Fruit fly (Drosophila melanogaster): ENCODE results near the gene CG5194.

The CG5194 gene

dm6 chr3L:9025680-9026079 is 16.0 kb upstream of the CG5194 start (continued):
- TF ChIP-seq Meics (GFP tag; optimal IDR thresholded peaks at IDR 0.05) (peak; percentile 74), Dip2 (GFP tag; IDR thresholded peaks at IDR 0.05) (0 out of 2 replicates have a peak, but pooled peaks have one; percentile 20), Bdp1 (GFP tag; optimal IDR thresholded peaks at IDR 0.05) (peak; percentile 43), CG10431 (GFP tag; optimal IDR thresholded peaks at IDR 0.05) (peak; percentile 28), Dek (tag; optimal IDR thresholded peaks at IDR 0.05) (peak; percentile 75), HLH54F (GFP tag; optimal IDR thresholded peaks at IDR 0.05) (peak; percentile 77), Hand (GFP tag; optimal IDR thresholded peaks at IDR 0.05) (peak; percentile 48), CG17361 (GFP tag; IDR thresholded peaks at IDR 0.05) (peak; percentile 84), CG10565 (GFP tag; optimal IDR thresholded peaks at IDR 0.05) (peak; percentile 20), Trl (optimal IDR thresholded peaks at IDR 0.05) (no peak), Trl (GFP tag; optimal IDR thresholded peaks at IDR 0.05) (peak; percentile 76), kay (GFP tag; optimal IDR thresholded peaks at IDR 0.05) (peak; percentile 65), Mes4 (GFP tag; optimal IDR thresholded peaks at IDR 0.05) (peak; percentile 65), pros (GFP tag; optimal IDR thresholded peaks at IDR 0.05) (peak; percentile 75), CG14050 (GFP tag; IDR thresholded peaks at IDR 0.05) (peak; percentile 81), gem (tag; optimal IDR thresholded peaks at IDR 0.05) (peak; percentile 93), row (GFP tag; IDR thresholded peaks at IDR 0.05) (peak; percentile 91), CG34224 (GFP tag; IDR thresholded peaks at IDR 0.05; ENCODE audit: partially characterized antibody) (no peak), dimm (GFP tag; IDR thresholded peaks at IDR 0.05) (peak; percentile 58), CG17912 (GFP tag; optimal IDR thresholded peaks at IDR 0.05) (peak; percentile 34), CkIIα-i1 (GFP tag; IDR thresholded peaks at IDR 0.05) (no peak), CG6689 (GFP tag; IDR thresholded peaks at IDR 0.05) (peak; percentile 92), CG10267 (tag; optimal IDR thresholded peaks at IDR 0.05) (peak; percentile 78), HLH4C (GFP tag; IDR thresholded peaks at IDR 0.05; ENCODE audit: partially characterized antibody) (no peak), Lpt (GFP tag; optimal IDR thresholded peaks at IDR 0.05) (no peak), vfl (GFP tag; optimal IDR thresholded peaks at IDR 0.05) (peak; percentile 69), CG2199 (GFP tag; IDR thresholded peaks at IDR 0.05) (peak; percentile 82; the same call in 2 of the 3 replicates), ERR (GFP tag; optimal IDR thresholded peaks at IDR 0.05) (peak; percentile 45), Dfd (GFP tag; optimal IDR thresholded peaks at IDR 0.05) (no peak), gce (GFP tag; IDR thresholded peaks at IDR 0.05) (peak; percentile 78), zen (tag; optimal IDR thresholded peaks at IDR 0.05) (peak; percentile 74), CG31365 (tag; optimal IDR thresholded peaks at IDR 0.05) (peak; percentile 32), fd96Cb (tag; optimal IDR thresholded peaks at IDR 0.05) (peak; percentile 88), en (GFP tag; optimal IDR thresholded peaks at IDR 0.05) (peak; percentile 61), Blimp-1 (GFP tag; optimal IDR thresholded peaks at IDR 0.05) (peak; percentile 82), B-H2 (GFP tag; optimal IDR thresholded peaks at IDR 0.05) (no peak), gsb-n (tag; optimal IDR thresholded peaks at IDR 0.05) (peak; percentile 83), eve (GFP tag; optimal IDR thresholded peaks at IDR 0.05) (peak in 1 of 2 experiments; percentile 94), CG1603 (tag; optimal IDR thresholded peaks at IDR 0.05) (peak; percentile 76), da (GFP tag; optimal IDR thresholded peaks at IDR 0.05) (peak; percentile 41), Hmx (GFP tag; optimal IDR thresholded peaks at IDR 0.05) (peak; percentile 67), p53 (GFP tag; optimal IDR thresholded peaks at IDR 0.05) (no peak), sqz (GFP tag; optimal IDR thresholded peaks at IDR 0.05) (peak; percentile 80), CG2202 (tag; optimal IDR thresholded peaks at IDR 0.05) (peak; percentile 57), Atf3 (GFP tag; optimal IDR thresholded peaks at IDR 0.05) (peak; percentile 72), CG12299 (tag; optimal IDR thresholded peaks at IDR 0.05) (peak; percentile 65), grn (GFP tag; optimal IDR thresholded peaks at IDR 0.05) (peak; percentile 89), dan (GFP tag; IDR thresholded peaks at IDR 0.05) (peak; percentile 67), lilli (GFP tag; optimal IDR thresholded peaks at IDR 0.05) (peak; percentile 82), sens (GFP tag) (peak; percentile 97), TFAM (GFP tag; optimal IDR thresholded peaks at IDR 0.05) (no peak), klu (GFP tag; IDR thresholded peaks at IDR 0.05) (peak; percentile 78)

Measured in whole organism, embryonic.